Worm (Caenorhabditis elegans) whole organism, late embryonic: Measurements from ENCODE around the gene srw-31.

Experiments
- C08G9.2 ChIP-seq: sonication (generic microtip); optimal IDR thresholded peaks from 2 replicates; lab custom pipeline; 2016; ENCODE audit warnings: mild to moderate bottlenecking, missing genetic modification characterization, moderate library complexity, missing compliant biosample characterization
- K02D7.2 ChIP-seq: sonication (generic microtip); optimal IDR thresholded peaks from 2 replicates; lab custom pipeline; 2017; ENCODE audit warnings: mild to moderate bottlenecking, missing genetic modification characterization, missing compliant biosample characterization
- ahr-1 ChIP-seq: sonication (generic microtip); optimal IDR thresholded peaks from 2 replicates; lab custom pipeline; 2016; ENCODE audit warnings: missing genetic modification characterization, missing compliant biosample characterization
- ceh-19 ChIP-seq: fragments of 200-800 bp; sonication (Bioruptor generic); optimal IDR thresholded peaks from 2 replicates; lab custom pipeline; 2018; ENCODE audit warnings: mild to moderate bottlenecking, missing genetic modification characterization, missing compliant biosample characterization
- ceh-2 ChIP-seq: sonication (generic microtip); optimal IDR thresholded peaks from 2 replicates; lab custom pipeline; 2016; ENCODE audit warnings: missing genotype, missing genetic modification characterization, missing compliant biosample characterization
- ceh-22 ChIP-seq: sonication (generic microtip); optimal IDR thresholded peaks from 2 replicates; lab custom pipeline; 2017; ENCODE audit warnings: missing biosample characterization, missing genetic modification characterization
- ceh-30 ChIP-seq: fragments of 150-350 bp; optimal IDR thresholded peaks from 2 replicates; lab custom pipeline; 2014; ENCODE audit warnings: missing biosample characterization, missing genetic modification characterization
- ceh-31 ChIP-seq: sonication (generic microtip); optimal IDR thresholded peaks from 2 replicates; lab custom pipeline; 2016; ENCODE audit warnings: missing genetic modification characterization, missing compliant biosample characterization
- ceh-45 ChIP-seq: fragments of 200-800 bp; sonication (Bioruptor generic); IDR thresholded peaks from 2 replicates; pipeline ENCODE4 v1.3.6; 2022; ENCODE audit warnings: missing genetic modification reagents, missing genetic modification characterization, missing compliant biosample characterization
- ceh-9 ChIP-seq: sonication (generic microtip); optimal IDR thresholded peaks from 2 replicates; lab custom pipeline; 2016; ENCODE audit warnings: mild to moderate bottlenecking, missing genetic modification characterization, inconsistent platforms, missing compliant biosample characterization
- che-1 ChIP-seq: sonication (generic microtip); optimal IDR thresholded peaks from 2 replicates; lab custom pipeline; 2016; ENCODE audit warnings: mild to moderate bottlenecking, missing genetic modification characterization, missing compliant biosample characterization
- dmd-4 ChIP-seq: sonication (generic microtip); optimal IDR thresholded peaks from 2 replicates; lab custom pipeline; 2016; ENCODE audit warnings: borderline replicate concordance, missing genetic modification characterization, missing compliant biosample characterization
- elt-4 ChIP-seq: sonication (generic microtip); optimal IDR thresholded peaks from 2 replicates; lab custom pipeline; 2016; ENCODE audit warnings: missing genetic modification characterization, missing compliant biosample characterization
- eyg-1 ChIP-seq: sonication (generic microtip); optimal IDR thresholded peaks from 2 replicates; lab custom pipeline; 2016; ENCODE audit warnings: missing genotype, missing genetic modification characterization, missing compliant biosample characterization
- fax-1 ChIP-seq: sonication (generic microtip); optimal IDR thresholded peaks from 2 replicates; lab custom pipeline; 2016; ENCODE audit warnings: missing genotype, missing genetic modification characterization, missing compliant biosample characterization
- fkh-10 ChIP-seq: fragments of 150-350 bp; optimal IDR thresholded peaks from 2 replicates; lab custom pipeline; 2014; ENCODE audit warnings: missing biosample characterization, missing genetic modification reagents, missing genetic modification characterization
- fkh-6 ChIP-seq: sonication (generic microtip); optimal IDR thresholded peaks from 2 replicates; lab custom pipeline; 2016; ENCODE audit warnings: missing genetic modification characterization, missing compliant biosample characterization
- gmeb-2 ChIP-seq: sonication (generic microtip); optimal IDR thresholded peaks from 2 replicates; lab custom pipeline; 2016; ENCODE audit warnings: missing genetic modification characterization, inconsistent platforms, missing compliant biosample characterization
- hlh-15 ChIP-seq: sonication (generic microtip); optimal IDR thresholded peaks from 2 replicates; lab custom pipeline; 2016; ENCODE audit warnings: missing genetic modification characterization, missing compliant biosample characterization
- hlh-30 ChIP-seq: sonication (generic microtip); optimal IDR thresholded peaks from 2 replicates; lab custom pipeline; 2017; ENCODE audit warnings: antibody characterized with exemption, missing genetic modification characterization, missing compliant biosample characterization; ENCODE audit not compliant: insufficient read depth
- hlh-8 ChIP-seq: sonication (generic microtip); optimal IDR thresholded peaks from 2 replicates; lab custom pipeline; 2016; ENCODE audit warnings: missing genotype, missing genetic modification characterization, missing compliant biosample characterization
- lim-6 ChIP-seq: sonication (generic microtip); optimal IDR thresholded peaks from 2 replicates; lab custom pipeline; 2016; ENCODE audit warnings: missing genetic modification characterization, missing compliant biosample characterization
- madf-2 ChIP-seq: sonication (generic microtip); optimal IDR thresholded peaks from 2 replicates; lab custom pipeline; 2017; ENCODE audit warnings: missing genetic modification characterization, missing compliant biosample characterization
- mec-3 ChIP-seq: sonication (generic microtip); optimal IDR thresholded peaks from 2 replicates; lab custom pipeline; 2016; ENCODE audit warnings: borderline replicate concordance, missing genetic modification characterization, missing compliant biosample characterization
- nfya-1 ChIP-seq: sonication (generic microtip); optimal IDR thresholded peaks from 2 replicates; lab custom pipeline; 2017; ENCODE audit warnings: missing genetic modification characterization, mild to moderate bottlenecking, missing compliant biosample characterization, antibody characterized with exemption, moderate library complexity
- nhr-232 ChIP-seq: sonication (generic microtip); optimal IDR thresholded peaks from 2 replicates; lab custom pipeline; 2016; ENCODE audit warnings: missing genetic modification characterization, missing compliant biosample characterization
- npax-4 ChIP-seq: sonication (generic microtip); optimal IDR thresholded peaks from 2 replicates; lab custom pipeline; 2016; ENCODE audit warnings: missing genetic modification characterization, missing compliant biosample characterization
- pag-3 ChIP-seq: sonication (generic microtip); optimal IDR thresholded peaks from 2 replicates; lab custom pipeline; 2016; ENCODE audit warnings: missing compliant biosample characterization, missing genetic modification characterization, borderline replicate concordance
- pat-9 ChIP-seq: fragments of 200-800 bp; sonication (Bioruptor generic); optimal IDR thresholded peaks from 2 replicates; lab custom pipeline; 2018; ENCODE audit warnings: mild to moderate bottlenecking, missing genetic modification characterization, moderate library complexity, missing compliant biosample characterization
- pax-1 ChIP-seq: fragments of 150-350 bp; optimal IDR thresholded peaks from 2 replicates; lab custom pipeline; 2014; ENCODE audit warnings: missing biosample characterization, missing genetic modification characterization
- pha-4 ChIP-seq: fragments of 150-350 bp; optimal IDR thresholded peaks from 2 replicates; lab custom pipeline; 2018; ENCODE audit warnings: missing biosample characterization, missing genetic modification reagents, missing genetic modification characterization
- pros-1 ChIP-seq: fragments of 150-350 bp; optimal IDR thresholded peaks from 2 replicates; lab custom pipeline; 2014; ENCODE audit warnings: missing biosample characterization, missing genetic modification reagents, missing genetic modification characterization
- ref-2 ChIP-seq: sonication (generic microtip); optimal IDR thresholded peaks from 2 replicates; lab custom pipeline; 2016; ENCODE audit warnings: missing genetic modification characterization, missing compliant biosample characterization
- rnt-1 ChIP-seq: sonication (generic microtip); optimal IDR thresholded peaks from 2 replicates; lab custom pipeline; 2016; ENCODE audit warnings: missing genetic modification characterization, missing compliant biosample characterization
- sdc-2 ChIP-seq: sonication (generic microtip); optimal IDR thresholded peaks from 2 replicates; lab custom pipeline; 2016; ENCODE audit warnings: missing genotype, missing genetic modification characterization, missing compliant biosample characterization
- syd-9 ChIP-seq: sonication (generic microtip); optimal IDR thresholded peaks from 2 replicates; lab custom pipeline; 2016; ENCODE audit warnings: mild to moderate bottlenecking, missing genetic modification characterization, moderate library complexity, missing compliant biosample characterization
- tbx-2 ChIP-seq: sonication (generic microtip); optimal IDR thresholded peaks from 2 replicates; lab custom pipeline; 2016; ENCODE audit warnings: missing genetic modification characterization, missing compliant biosample characterization
- ttx-3 ChIP-seq: sonication (generic microtip); optimal IDR thresholded peaks from 2 replicates; lab custom pipeline; 2016; ENCODE audit warnings: missing genetic modification reagents, missing genetic modification characterization, missing compliant biosample characterization
- unc-86 ChIP-seq: sonication (generic microtip); optimal IDR thresholded peaks from 2 replicates; lab custom pipeline; 2016; ENCODE audit warnings: missing genetic modification characterization, missing compliant biosample characterization
- ztf-16 ChIP-seq: sonication (generic microtip); optimal IDR thresholded peaks from 2 replicates; lab custom pipeline; 2017; ENCODE audit warnings: missing genetic modification characterization, missing compliant biosample characterization

The srw-31 gene

ce11 chrV:17486034-17486433 lies 20.4 kb upstream of the srw-31 start, which contains the start of gene scl-24:
TSS of gene scl-24 (plus strand) at chrV:17486334.
- no peak for TF ChIP-seq syd-9 (tag; lab: Kevin White, UChicago)
- no peak for TF ChIP-seq npax-4 (tag; lab: Kevin White, UChicago)
- TF ChIP-seq pros-1, result no peak
- TF ChIP-seq ztf-16 (tag; lab: Kevin White, UChicago), result no peak
- TF ChIP-seq ahr-1 (tag; lab: Kevin White, UChicago), result no peak
- TF ChIP-seq ceh-30, result no peak
- TF ChIP-seq pax-1 (tag; lab: Kevin White, UChicago), result no peak
- no peak for TF ChIP-seq madf-2 (tag; lab: Kevin White, UChicago)
- TF ChIP-seq ceh-31 (tag; lab: Kevin White, UChicago), result no peak
- no peak for TF ChIP-seq fax-1 (tag; lab: Kevin White, UChicago)
- no peak for TF ChIP-seq ceh-19
- no peak for TF ChIP-seq gmeb-2 (tag; lab: Kevin White, UChicago)
- no peak for TF ChIP-seq nfya-1 (tag; lab: Kevin White, UChicago)
- TF ChIP-seq eyg-1 (tag; lab: Kevin White, UChicago), result no peak
- TF ChIP-seq pag-3 (tag; lab: Kevin White, UChicago), result no peak
- no peak for TF ChIP-seq nhr-232 (tag; lab: Kevin White, UChicago)
- no peak for TF ChIP-seq dmd-4 (tag; lab: Kevin White, UChicago)
- TF ChIP-seq sdc-2 (tag; lab: Kevin White, UChicago), result no peak
- no peak for TF ChIP-seq ceh-9 (tag; lab: Kevin White, UChicago)
- no peak for TF ChIP-seq hlh-30 (tag; lab: Kevin White, UChicago)

- no peak for TF ChIP-seq nhr-232 (tag; lab: Kevin White, UChicago)
- TF ChIP-seq ceh-30, result no peak
- no peak for TF ChIP-seq ceh-2 (tag; lab: Kevin White, UChicago)
- TF ChIP-seq K02D7.2 (tag; lab: Kevin White, UChicago), result no peak
- no peak for TF ChIP-seq fkh-10 (GFP tag; lab: Kevin White, UChicago)
Measured at ce11 chrV:17493732-17494131, 12.7 kb upstream of the srw-31 start, which contains the start of gene fbxa-102. TSS of gene fbxa-102 (minus strand) at chrV:17493832.

ce11 chrV:17496071-17496470 lies 10.3 kb upstream of the srw-31 start, which contains the start of gene srh-118:
TSS of gene srh-118 (minus strand) at chrV:17496171.
- TF ChIP-seq che-1 (tag; lab: Kevin White, UChicago) (no peak), elt-4 (tag; lab: Kevin White, UChicago) (no peak), ttx-3 (no peak), lim-6 (tag; lab: Kevin White, UChicago) (no peak), pat-9 (tag; lab: Kevin White, UChicago) (no peak), tbx-2 (tag; lab: Kevin White, UChicago) (no peak), pha-4 (no peak), ceh-9 (tag; lab: Kevin White, UChicago) (no peak), hlh-8 (tag; lab: Kevin White, UChicago) (no peak), ceh-45 (no peak), hlh-15 (tag; lab: Kevin White, UChicago) (no peak)

- TF ChIP-seq elt-4 (tag; lab: Kevin White, UChicago) (no peak), C08G9.2 (tag; lab: Kevin White, UChicago) (no peak), unc-86 (tag; lab: Kevin White, UChicago) (no peak), ref-2 (tag; lab: Kevin White, UChicago) (no peak), rnt-1 (tag; lab: Kevin White, UChicago) (no peak), ceh-19 (no peak), ceh-30 (no peak), fax-1 (tag; lab: Kevin White, UChicago) (no peak), fkh-6 (tag; lab: Kevin White, UChicago) (no peak), tbx-2 (tag; lab: Kevin White, UChicago) (no peak), ceh-22 (tag; lab: Kevin White, UChicago) (no peak), madf-2 (tag; lab: Kevin White, UChicago) (no peak), mec-3 (tag; lab: Kevin White, UChicago) (no peak), npax-4 (tag; lab: Kevin White, UChicago) (no peak), pag-3 (tag; lab: Kevin White, UChicago) (no peak)
- TF ChIP-seq, all 69 proteins: peak for 0
Measured at ce11 chrV:17500055-17500454, 6.3 kb upstream of the srw-31 start.
